Fruit fly (Drosophila melanogaster) whole organism, embryonic: ENCODE measurements around the gene Drsl2.
A peak's percentile ranks its signal among the peaks of the same experiment; 100 is the strongest.

Experiments
- CG10654 ChIP-seq: fragments of 200-800 bp; sonication (Bioruptor generic); optimal IDR thresholded peaks from 2 replicates; lab custom pipeline; 2016; ENCODE audit warnings: missing biosample characterization, missing genetic modification characterization
- CG11504 ChIP-seq: fragments of 200-800 bp; sonication (Bioruptor generic); optimal IDR thresholded peaks from 3 replicates; lab custom pipeline; 2019; ENCODE audit warnings: missing biosample characterization, mild to moderate bottlenecking, missing genetic modification characterization, moderate library complexity
- CG11695 ChIP-seq: fragments of 200-800 bp; sonication (Bioruptor generic); IDR thresholded peaks from 3 replicates; pipeline ENCODE4 v1.3.6; 2022; ENCODE audit warnings: missing biosample characterization, missing genetic modification characterization
- CG12299 ChIP-seq: fragments of 200-800 bp; sonication (Bioruptor generic); optimal IDR thresholded peaks from 2 replicates; lab custom pipeline; 2018; ENCODE audit warnings: missing biosample characterization, mild to moderate bottlenecking, missing genetic modification characterization
- CG1233 ChIP-seq: fragments of 200-800 bp; sonication (Bioruptor generic); optimal IDR thresholded peaks from 4 replicates; lab custom pipeline; 2018; ENCODE audit warnings: missing biosample characterization, mild to moderate bottlenecking, missing genetic modification characterization
- CG13775 ChIP-seq: fragments of 200-800 bp; sonication (Bioruptor generic); optimal IDR thresholded peaks from 3 replicates; lab custom pipeline; 2017; ENCODE audit warnings: missing biosample characterization, mild to moderate bottlenecking, missing genetic modification characterization
- CG15011 ChIP-seq: fragments of 200-800 bp; sonication (Bioruptor generic); optimal IDR thresholded peaks from 3 replicates; lab custom pipeline; 2018; ENCODE audit warnings: missing biosample characterization, mild to moderate bottlenecking, missing genetic modification characterization
- CG15479 ChIP-seq: fragments of 200-800 bp; sonication (Bioruptor generic); optimal IDR thresholded peaks from 3 replicates; lab custom pipeline; 2019; ENCODE audit warnings: missing biosample characterization, mild to moderate bottlenecking, missing genetic modification characterization, moderate library complexity
- CG3163 ChIP-seq: fragments of 200-800 bp; sonication (Bioruptor generic); optimal IDR thresholded peaks from 3 replicates; lab custom pipeline; 2016; ENCODE audit warnings: missing biosample characterization, missing genetic modification characterization
- CG3995 ChIP-seq: fragments of 200-800 bp; sonication (Bioruptor generic); optimal IDR thresholded peaks from 3 replicates; lab custom pipeline; 2016; ENCODE audit warnings: missing biosample characterization, missing genetic modification characterization
- CG43689 ChIP-seq: fragments of 200-800 bp; sonication (Bioruptor generic); IDR thresholded peaks from 2 replicates; pipeline ENCODE4 v1.3.6; 2022; ENCODE audit warnings: missing biosample characterization, missing genetic modification characterization
- CG4820 ChIP-seq: fragments of 200-800 bp; sonication (Bioruptor generic); optimal IDR thresholded peaks from 3 replicates; lab custom pipeline; 2016; ENCODE audit warnings: missing biosample characterization, missing genetic modification characterization
- CG5953 ChIP-seq: fragments of 200-800 bp; sonication (Bioruptor generic); IDR thresholded peaks from 2 replicates; pipeline ENCODE4 v1.3.6; 2022; ENCODE audit warnings: missing biosample characterization, missing genetic modification characterization
- CG6654 ChIP-seq: fragments of 200-800 bp; sonication (Bioruptor generic); optimal IDR thresholded peaks from 2 replicates; lab custom pipeline; 2017; ENCODE audit warnings: missing biosample characterization, mild to moderate bottlenecking, missing genetic modification characterization
- CG6791 ChIP-seq: fragments of 200-800 bp; sonication (Bioruptor generic); IDR thresholded peaks from 3 replicates; pipeline ENCODE4 v1.3.6; 2022; ENCODE audit warnings: missing biosample characterization, missing genetic modification characterization; ENCODE audit not compliant: partially characterized antibody
- CG6813 ChIP-seq: fragments of 200-800 bp; sonication (Bioruptor generic); optimal IDR thresholded peaks from 2 replicates; lab custom pipeline; 2017; ENCODE audit warnings: missing biosample characterization, missing genetic modification characterization, mild to moderate bottlenecking, moderate library complexity, missing genetic modification reagents
- CHES-1-like ChIP-seq: fragments of 200-800 bp; sonication (Bioruptor generic); optimal IDR thresholded peaks from 2 replicates; lab custom pipeline; 2016; ENCODE audit warnings: missing biosample characterization, missing genetic modification characterization
- D ChIP-seq, 2 experiments: fragments of 200-800 bp in 1 of 2; fragments of >200 bp in 1 of 2; sonication (Bioruptor generic) in 1 of 2; optimal IDR thresholded peaks; 2 replicates in 1 of 2; 3 replicates in 1 of 2; lab custom pipeline; 2017; ENCODE audit warnings: mild to moderate bottlenecking in 1 of 2, missing biosample characterization in 1 of 2, missing genetic modification characterization in 1 of 2, missing genetic modification reagents in 1 of 2
- Dbx ChIP-seq: fragments of 200-800 bp; sonication (Bioruptor generic); IDR thresholded peaks from 3 replicates; pipeline ENCODE4 v1.3.6; 2022; ENCODE audit warnings: missing biosample characterization, missing genetic modification characterization
- Dp ChIP-seq: fragments of 200-800 bp; sonication (Bioruptor generic); optimal IDR thresholded peaks from 2 replicates; lab custom pipeline; 2018; ENCODE audit warnings: missing biosample characterization, mild to moderate bottlenecking, missing genetic modification characterization, moderate library complexity
- Gsc ChIP-seq: fragments of 200-800 bp; sonication (Bioruptor generic); IDR thresholded peaks from 2 replicates; pipeline ENCODE4 v1.3.6; 2022; ENCODE audit warnings: missing biosample characterization, missing genetic modification characterization
- H15 ChIP-seq: fragments of 200-800 bp; sonication (Bioruptor generic); IDR thresholded peaks from 3 replicates; pipeline ENCODE4 v1.3.6; 2022; ENCODE audit warnings: missing biosample characterization, missing genetic modification characterization
- Hr78 ChIP-seq, 2 experiments: fragments of 200-800 bp in 1 of 2; fragments of >200 bp in 1 of 2; sonication (Bioruptor generic) in 1 of 2; optimal IDR thresholded peaks; 2 replicates each; lab custom pipeline; 2017 to 2019; ENCODE audit warnings: missing biosample characterization in 2 of 2, missing genetic modification characterization in 2 of 2, mild to moderate bottlenecking in 1 of 2, moderate library complexity in 1 of 2
- Hsf ChIP-seq: fragments of 200-800 bp; sonication (Bioruptor generic); optimal IDR thresholded peaks from 3 replicates; lab custom pipeline; 2016; ENCODE audit warnings: missing biosample characterization, missing genetic modification characterization
- Kr ChIP-seq: fragments of 200-800 bp; sonication (Bioruptor generic); optimal IDR thresholded peaks from 2 replicates; lab custom pipeline; 2017; ENCODE audit warnings: missing biosample characterization, mild to moderate bottlenecking, missing genetic modification characterization
- Lim3 ChIP-seq: fragments of 200-800 bp; sonication (Bioruptor generic); IDR thresholded peaks from 2 replicates; pipeline ENCODE4 v1.3.6; 2022; ENCODE audit warnings: missing biosample characterization, missing genetic modification characterization
- Neu2 ChIP-seq: fragments of 200-800 bp; sonication (Bioruptor generic); optimal IDR thresholded peaks from 3 replicates; lab custom pipeline; 2016; ENCODE audit warnings: missing biosample characterization, missing genetic modification characterization, borderline replicate concordance
- NfI ChIP-seq: fragments of 200-800 bp; sonication (Bioruptor generic); optimal IDR thresholded peaks from 3 replicates; lab custom pipeline; 2018; ENCODE audit warnings: missing biosample characterization, mild to moderate bottlenecking, missing genetic modification characterization, moderate library complexity
- PHDP ChIP-seq: fragments of 200-800 bp; sonication (Bioruptor generic); optimal IDR thresholded peaks from 3 replicates; lab custom pipeline; 2018; ENCODE audit warnings: missing biosample characterization, mild to moderate bottlenecking, missing genetic modification characterization, moderate library complexity
- Rfx ChIP-seq: fragments of 200-800 bp; sonication (Bioruptor generic); IDR thresholded peaks from 2 replicates; pipeline ENCODE4 v1.3.6; 2022; ENCODE audit warnings: missing biosample characterization, missing genetic modification characterization
- Ssrp ChIP-seq: fragments of 200-800 bp; sonication (Bioruptor generic); optimal IDR thresholded peaks from 2 replicates; lab custom pipeline; 2018; ENCODE audit warnings: missing biosample characterization, mild to moderate bottlenecking, missing genetic modification characterization, moderate library complexity
- Trl ChIP-seq, 3 experiments: fragments of >200 bp in 2 of 3; fragments of 200-800 bp in 1 of 3; sonication (Bioruptor generic) in 1 of 3; optimal IDR thresholded peaks; 2 replicates in 1 of 3; 3 replicates in 2 of 3; lab custom pipeline; 2016 to 2017; ENCODE audit warnings: missing biosample characterization in 1 of 3, missing genetic modification characterization in 1 of 3
- bcd ChIP-seq: fragments of 200-800 bp; sonication (Bioruptor generic); optimal IDR thresholded peaks from 2 replicates; lab custom pipeline; 2017; ENCODE audit warnings: missing biosample characterization, mild to moderate bottlenecking, missing genetic modification characterization
- ci ChIP-seq: fragments of 200-800 bp; sonication (Bioruptor generic); IDR thresholded peaks from 3 replicates; pipeline ENCODE4 v1.3.6; 2022; ENCODE audit warnings: missing biosample characterization, missing genetic modification characterization
- croc ChIP-seq: fragments of 200-800 bp; sonication (Bioruptor generic); conservative IDR thresholded peaks from 3 replicates; pipeline ENCODE4 v1.3.6; 2022; ENCODE audit warnings: missing biosample characterization, missing genetic modification characterization
- crp ChIP-seq, 2 experiments: fragments of 200-800 bp; sonication (Bioruptor generic); optimal IDR thresholded peaks; 2 replicates in 1 of 2; 3 replicates in 1 of 2; lab custom pipeline; 2017; ENCODE audit warnings: missing biosample characterization in 2 of 2, missing genetic modification characterization in 2 of 2, mild to moderate bottlenecking in 1 of 2, moderate library complexity in 1 of 2
- fd96Cb ChIP-seq: fragments of 200-800 bp; sonication (Bioruptor generic); optimal IDR thresholded peaks from 2 replicates; lab custom pipeline; 2018; ENCODE audit warnings: missing biosample characterization, mild to moderate bottlenecking, missing genetic modification characterization, moderate library complexity
- gem ChIP-seq: fragments of 200-800 bp; sonication (Bioruptor generic); optimal IDR thresholded peaks from 2 replicates; lab custom pipeline; 2019; ENCODE audit warnings: missing biosample characterization, mild to moderate bottlenecking, missing genetic modification characterization, moderate library complexity
- grau ChIP-seq: fragments of 200-800 bp; optimal IDR thresholded peaks from 3 replicates; lab custom pipeline; 2019; ENCODE audit warnings: missing biosample characterization, mild to moderate bottlenecking, missing genetic modification characterization, moderate library complexity
- grn ChIP-seq: fragments of 200-800 bp; sonication (Bioruptor generic); optimal IDR thresholded peaks from 3 replicates; lab custom pipeline; 2017; ENCODE audit warnings: missing biosample characterization, missing genetic modification characterization
- h ChIP-seq: fragments of >200 bp; optimal IDR thresholded peaks from 2 replicates; lab custom pipeline; 2017
- hth ChIP-seq: fragments of >200 bp; optimal IDR thresholded peaks from 2 replicates; lab custom pipeline; 2017; ENCODE audit warnings: inconsistent platforms
- kah ChIP-seq: fragments of 200-800 bp; sonication (Bioruptor generic); optimal IDR thresholded peaks from 2 replicates; lab custom pipeline; 2018; ENCODE audit warnings: missing biosample characterization, mild to moderate bottlenecking, missing genetic modification characterization
- lola ChIP-seq, 3 experiments: fragments of >200 bp in 2 of 3; fragments of 200-800 bp in 1 of 3; sonication (Bioruptor generic) in 1 of 3; optimal IDR thresholded peaks; 2 replicates each; lab custom pipeline; 2017 to 2019; ENCODE audit warnings: missing biosample characterization in 3 of 3, missing genetic modification characterization in 3 of 3, mild to moderate bottlenecking in 1 of 3, moderate library complexity in 1 of 3
- repo ChIP-seq: fragments of 200-800 bp; sonication (Bioruptor generic); optimal IDR thresholded peaks from 2 replicates; lab custom pipeline; 2016; ENCODE audit warnings: missing biosample characterization, missing genetic modification characterization
- schlank ChIP-seq: fragments of 200-800 bp; sonication (Bioruptor generic); optimal IDR thresholded peaks from 2 replicates; lab custom pipeline; 2018; ENCODE audit warnings: missing biosample characterization, mild to moderate bottlenecking, missing genetic modification characterization
- sisA ChIP-seq: fragments of 200-800 bp; sonication (Bioruptor generic); IDR thresholded peaks from 2 replicates; pipeline ENCODE4 v1.3.6; 2022; ENCODE audit warnings: missing biosample characterization, missing genetic modification characterization
- trh ChIP-seq: fragments of 200-800 bp; sonication (Bioruptor generic); optimal IDR thresholded peaks from 2 replicates; lab custom pipeline; 2016; ENCODE audit warnings: missing biosample characterization, missing genetic modification characterization

The Drsl2 gene

DNA sequence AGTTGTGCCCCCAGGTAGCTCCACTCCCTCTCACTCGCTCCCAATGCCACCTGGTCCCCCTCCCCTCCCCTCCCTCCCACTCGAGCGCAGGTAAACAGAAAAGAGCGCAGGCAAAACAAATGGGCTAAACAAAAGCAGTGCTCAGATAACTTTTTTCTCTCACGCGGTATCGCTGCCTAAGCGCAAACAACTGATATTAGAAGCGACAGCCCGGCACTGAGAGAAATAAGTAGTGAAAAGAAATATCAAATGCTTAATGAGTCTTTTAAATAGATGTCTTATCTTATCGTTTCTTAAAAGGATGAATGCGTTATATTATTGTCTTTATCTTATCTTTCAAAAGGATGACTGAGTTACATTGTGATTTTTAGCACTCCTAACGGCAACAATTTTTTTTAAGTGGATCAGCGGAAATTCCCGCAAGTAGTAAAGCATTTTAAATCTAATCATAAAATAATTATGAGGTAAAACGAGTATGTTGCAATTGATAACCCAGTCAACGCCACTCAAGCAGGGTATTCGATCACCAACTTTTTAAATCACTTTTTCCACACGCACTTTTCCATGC, 12.9 kb upstream of the Drsl2 start (continued):
- peak in 1 of 2 experiments; percentile 51 for TF ChIP-seq crp (GFP tag; optimal IDR thresholded peaks at IDR 0.05; lab: Kevin White, UChicago)
- peak; percentile 90 for TF ChIP-seq CG1233 (GFP tag; lab: Kevin White, UChicago)
- peak; percentile 86 for TF ChIP-seq H15
- TF ChIP-seq gem (tag; lab: Kevin White, UChicago), result peak; percentile 96
- peak; percentile 94 for TF ChIP-seq ci (GFP tag; lab: Robert Waterston, UW)
- no peak for TF ChIP-seq Kr (GFP tag; lab: Kevin White, UChicago)
- TF ChIP-seq sisA (GFP tag; lab: Robert Waterston, UW), result peak; percentile 88
- TF ChIP-seq schlank (tag; lab: Kevin White, UChicago), result peak; percentile 61
- TF ChIP-seq trh (GFP tag; lab: Kevin White, UChicago), result peak; percentile 77
- TF ChIP-seq kah (GFP tag; lab: Kevin White, UChicago), result peak; percentile 82
- peak; percentile 90 for TF ChIP-seq Dbx
- TF ChIP-seq Neu2 (GFP tag; lab: Kevin White, UChicago), result no peak
- TF ChIP-seq h (lab: Kevin White, UChicago), result no peak
- peak; percentile 89 for TF ChIP-seq CHES-1-like (GFP tag; lab: Kevin White, UChicago)
- TF ChIP-seq CG3163 (GFP tag; lab: Kevin White, UChicago), result peak; percentile 74
- peak; percentile 93 for TF ChIP-seq grau (tag; lab: Kevin White, UChicago)
- peak; percentile 10 to 46 for TF ChIP-seq Trl (optimal IDR thresholded peaks at IDR 0.05; lab: Kevin White, UChicago)
- peak; percentile 83 for TF ChIP-seq Trl (GFP tag; optimal IDR thresholded peaks at IDR 0.05; lab: Kevin White, UChicago)
- peak; percentile 88 for TF ChIP-seq fd96Cb (tag; lab: Kevin White, UChicago)
- TF ChIP-seq grn (GFP tag; lab: Kevin White, UChicago), result peak; percentile 91
- peak; percentile 95 for TF ChIP-seq CG11504
- peak; percentile 87 for TF ChIP-seq Ssrp (tag; lab: Kevin White, UChicago)
- TF ChIP-seq Dp (GFP tag; lab: Kevin White, UChicago), result no peak
- TF ChIP-seq repo (GFP tag; lab: Kevin White, UChicago), result peak; percentile 73
- peak; percentile 84 for TF ChIP-seq CG13775 (GFP tag; lab: Kevin White, UChicago)
- TF ChIP-seq bcd, result peak; percentile 88
- TF ChIP-seq CG15479, result peak; percentile 67
- TF ChIP-seq CG11695 (GFP tag; lab: Robert Waterston, UW), result peak; percentile 94
- peak; percentile 81 for TF ChIP-seq CG10654
- peak; percentile 84 for TF ChIP-seq CG15011 (GFP tag; lab: Kevin White, UChicago)
- TF ChIP-seq PHDP (tag; lab: Kevin White, UChicago), result peak; percentile 95
- TF ChIP-seq CG5953, result peak; percentile 83
- TF ChIP-seq CG6654 (GFP tag; lab: Kevin White, UChicago), result peak; percentile 67
- TF ChIP-seq D (optimal IDR thresholded peaks at IDR 0.05; lab: Kevin White, UChicago), result no peak
- TF ChIP-seq D (GFP tag; optimal IDR thresholded peaks at IDR 0.05; lab: Kevin White, UChicago), result peak; percentile 85
- no peak for TF ChIP-seq hth (lab: Kevin White, UChicago)
- peak; percentile 89 for TF ChIP-seq CG6813
- TF ChIP-seq Rfx, result peak; percentile 92
- TF ChIP-seq Gsc (GFP tag; lab: Robert Waterston, UW), result peak; percentile 58; the same call in 1 of the 2 replicates
- peak; percentile 88 for TF ChIP-seq CG43689 (GFP tag; lab: Robert Waterston, UW)
- peak; percentile 90 for TF ChIP-seq CG4820
- peak; percentile 87 for TF ChIP-seq CG12299 (tag; lab: Kevin White, UChicago)
- peak in 1 of 3 experiments; percentile 83 for TF ChIP-seq lola (GFP tag; optimal IDR thresholded peaks at IDR 0.05; lab: Kevin White, UChicago)
- TF ChIP-seq Hr78 (GFP tag; optimal IDR thresholded peaks at IDR 0.05; lab: Kevin White, UChicago), result peak in 1 of 2 experiments; percentile 41
- TF ChIP-seq Hsf (GFP tag; lab: Kevin White, UChicago), result peak; percentile 93
- peak; percentile 75; the same call in 1 of the 2 replicates for TF ChIP-seq Lim3 (GFP tag; lab: Robert Waterston, UW)
- peak; percentile 89 for TF ChIP-seq NfI (GFP tag; lab: Kevin White, UChicago)
- peak; percentile 23 for TF ChIP-seq CG3995 (GFP tag; lab: Kevin White, UChicago)
- TF ChIP-seq croc (GFP tag; lab: Robert Waterston, UW), result peak; percentile 76
- no peak; the same call in 2 of the 3 replicates for TF ChIP-seq CG6791 (GFP tag; lab: Robert Waterston, UW)
